Fruit fly (Drosophila melanogaster) whole organism, embryonic: ENCODE data around the gene CG33483.

Experiments used
- Abd-B ChIP-seq: fragments of 200-800 bp; sonication (Bioruptor generic); optimal IDR thresholded peaks from 2 replicates; lab custom pipeline; 2018; ENCODE audit warnings: missing biosample characterization, mild to moderate bottlenecking, missing genetic modification characterization, moderate library complexity
- Atf6 ChIP-seq: fragments of 200-800 bp; sonication (Bioruptor generic); IDR thresholded peaks from 2 replicates; pipeline ENCODE4 v1.3.6; 2022; ENCODE audit warnings: missing biosample characterization, missing genetic modification characterization
- Bteb2 ChIP-seq: fragments of 200-800 bp; sonication (Bioruptor generic); optimal IDR thresholded peaks from 2 replicates; lab custom pipeline; 2016; ENCODE audit warnings: missing biosample characterization, missing genetic modification characterization
- CG10366 ChIP-seq: fragments of 200-800 bp; sonication (Bioruptor generic); IDR thresholded peaks from 2 replicates; pipeline ENCODE4 v1.3.6; 2022; ENCODE audit warnings: missing biosample characterization, missing genetic modification characterization
- CG11085 ChIP-seq: fragments of 200-800 bp; sonication (Bioruptor generic); IDR thresholded peaks from 2 replicates; pipeline ENCODE4 v1.3.6; 2022; ENCODE audit warnings: missing biosample characterization, missing genetic modification characterization
- CG12155 ChIP-seq: fragments of 200-800 bp; sonication (Bioruptor generic); optimal IDR thresholded peaks from 3 replicates; lab custom pipeline; 2016; ENCODE audit warnings: missing biosample characterization, missing genetic modification characterization
- CG1233 ChIP-seq: fragments of 200-800 bp; sonication (Bioruptor generic); optimal IDR thresholded peaks from 4 replicates; lab custom pipeline; 2018; ENCODE audit warnings: missing biosample characterization, mild to moderate bottlenecking, missing genetic modification characterization
- CG13894 ChIP-seq: fragments of 200-800 bp; sonication (Bioruptor generic); optimal IDR thresholded peaks from 3 replicates; lab custom pipeline; 2018; ENCODE audit warnings: missing biosample characterization, mild to moderate bottlenecking, missing genetic modification characterization, moderate library complexity
- CG14965 ChIP-seq: fragments of 200-800 bp; sonication (Bioruptor generic); optimal IDR thresholded peaks from 2 replicates; lab custom pipeline; 2016; ENCODE audit warnings: missing biosample characterization, missing genetic modification characterization, borderline replicate concordance
- CG2678 ChIP-seq: fragments of 200-800 bp; sonication (Bioruptor generic); optimal IDR thresholded peaks from 3 replicates; lab custom pipeline; 2019; ENCODE audit warnings: missing biosample characterization, mild to moderate bottlenecking, missing genetic modification characterization, moderate library complexity
- CG30403 ChIP-seq: fragments of 200-800 bp; sonication (Bioruptor generic); optimal IDR thresholded peaks from 3 replicates; lab custom pipeline; 2016; ENCODE audit warnings: missing biosample characterization, missing genetic modification characterization
- CG30431 ChIP-seq: fragments of 200-800 bp; sonication (Bioruptor generic); optimal IDR thresholded peaks from 2 replicates; lab custom pipeline; 2017; ENCODE audit warnings: missing biosample characterization, missing genetic modification characterization
- CG3726 ChIP-seq: fragments of 200-800 bp; sonication (Bioruptor generic); IDR thresholded peaks from 3 replicates; pipeline ENCODE4, ENCODE4 v1.3.6; 2022; ENCODE audit warnings: missing biosample characterization, missing genetic modification characterization
- CG3995 ChIP-seq: fragments of 200-800 bp; sonication (Bioruptor generic); optimal IDR thresholded peaks from 3 replicates; lab custom pipeline; 2016; ENCODE audit warnings: missing biosample characterization, missing genetic modification characterization
- CG4707 ChIP-seq: fragments of 200-800 bp; sonication (Bioruptor generic); optimal IDR thresholded peaks from 2 replicates; lab custom pipeline; 2018; ENCODE audit warnings: missing biosample characterization, mild to moderate bottlenecking, missing genetic modification characterization, moderate library complexity
- CG6654 ChIP-seq: fragments of 200-800 bp; sonication (Bioruptor generic); optimal IDR thresholded peaks from 2 replicates; lab custom pipeline; 2017; ENCODE audit warnings: missing biosample characterization, mild to moderate bottlenecking, missing genetic modification characterization
- CG6813 ChIP-seq: fragments of 200-800 bp; sonication (Bioruptor generic); optimal IDR thresholded peaks from 2 replicates; lab custom pipeline; 2017; ENCODE audit warnings: missing biosample characterization, missing genetic modification characterization, mild to moderate bottlenecking, moderate library complexity, missing genetic modification reagents
- CG7963 ChIP-seq: fragments of 200-800 bp; sonication (Bioruptor generic); IDR thresholded peaks from 3 replicates; pipeline ENCODE4 v1.3.6; 2022; ENCODE audit warnings: missing biosample characterization, missing genetic modification characterization; ENCODE audit not compliant: partially characterized antibody
- CG9437 ChIP-seq: fragments of 200-800 bp; sonication (Bioruptor generic); optimal IDR thresholded peaks from 2 replicates; lab custom pipeline; 2018; ENCODE audit warnings: missing biosample characterization, mild to moderate bottlenecking, missing genetic modification characterization
- CG9727 ChIP-seq: fragments of 200-800 bp; sonication (Bioruptor generic); optimal IDR thresholded peaks from 3 replicates; lab custom pipeline; 2017; ENCODE audit warnings: missing biosample characterization, mild to moderate bottlenecking, missing genetic modification characterization
- ERR ChIP-seq: fragments of 200-800 bp; sonication (Bioruptor generic); optimal IDR thresholded peaks from 2 replicates; lab custom pipeline; 2016; ENCODE audit warnings: missing biosample characterization, missing genetic modification characterization
- Eip74EF ChIP-seq, 2 experiments: fragments of 200-800 bp in 1 of 2; fragments of >200 bp in 1 of 2; sonication (Bioruptor generic) in 1 of 2; optimal IDR thresholded peaks; 2 replicates each; lab custom pipeline; 2017 to 2019; ENCODE audit warnings: missing biosample characterization in 2 of 2, missing genetic modification characterization in 2 of 2, mild to moderate bottlenecking in 1 of 2, moderate library complexity in 1 of 2
- Elba2 ChIP-seq: fragments of 200-800 bp; sonication (Bioruptor generic); optimal IDR thresholded peaks from 3 replicates; lab custom pipeline; 2016; ENCODE audit warnings: missing biosample characterization, missing genetic modification characterization
- Ets65A ChIP-seq: fragments of 200-800 bp; sonication (Bioruptor generic); peaks from one replicate; lab custom pipeline; 2016; ENCODE audit warnings: missing biosample characterization, missing genetic modification characterization
- Fer1 ChIP-seq: fragments of 200-800 bp; sonication (Bioruptor generic); optimal IDR thresholded peaks from 2 replicates; lab custom pipeline; 2017; ENCODE audit warnings: missing biosample characterization, mild to moderate bottlenecking, missing genetic modification characterization
- GATAe ChIP-seq: fragments of 200-800 bp; sonication (Bioruptor generic); conservative IDR thresholded peaks from 2 replicates; pipeline ENCODE4 v1.3.6; 2022; ENCODE audit warnings: missing biosample characterization, missing genetic modification characterization
- Hr3 ChIP-seq: fragments of 200-800 bp; sonication (Bioruptor generic); optimal IDR thresholded peaks from 3 replicates; lab custom pipeline; 2016; ENCODE audit warnings: missing biosample characterization, missing genetic modification characterization
- Kr ChIP-seq: fragments of 200-800 bp; sonication (Bioruptor generic); optimal IDR thresholded peaks from 2 replicates; lab custom pipeline; 2017; ENCODE audit warnings: missing biosample characterization, mild to moderate bottlenecking, missing genetic modification characterization
- Mrtf ChIP-seq: fragments of 200-800 bp; sonication (Bioruptor generic); IDR thresholded peaks from 3 replicates; pipeline ENCODE4 v1.3.6; 2022; ENCODE audit warnings: missing biosample characterization, missing genetic modification characterization
- Myb ChIP-seq: fragments of 200-800 bp; sonication (Bioruptor generic); optimal IDR thresholded peaks from 2 replicates; lab custom pipeline; 2016; ENCODE audit warnings: missing biosample characterization, missing genetic modification characterization
- Nf-YA ChIP-seq: fragments of 200-800 bp; sonication (Bioruptor generic); IDR thresholded peaks from 2 replicates; pipeline ENCODE4 v1.3.6; 2022; ENCODE audit warnings: missing biosample characterization, missing genetic modification characterization
- Oaz ChIP-seq: fragments of 200-800 bp; sonication (Bioruptor generic); IDR thresholded peaks from 2 replicates; pipeline ENCODE4 v1.3.6; 2022; ENCODE audit warnings: missing biosample characterization, missing genetic modification characterization
- Vsx1 ChIP-seq: fragments of 200-800 bp; sonication (Bioruptor generic); optimal IDR thresholded peaks from 2 replicates; lab custom pipeline; 2017; ENCODE audit warnings: missing biosample characterization, mild to moderate bottlenecking, missing genetic modification characterization, missing genetic modification reagents
- Xbp1 ChIP-seq: fragments of 200-800 bp; sonication (Bioruptor generic); optimal IDR thresholded peaks from 3 replicates; lab custom pipeline; 2016; ENCODE audit warnings: missing biosample characterization, mild to moderate bottlenecking, missing genetic modification characterization
- ab ChIP-seq: fragments of 200-800 bp; sonication (Bioruptor generic); optimal IDR thresholded peaks from 2 replicates; lab custom pipeline; 2016; ENCODE audit warnings: missing biosample characterization, missing genetic modification characterization
- ac ChIP-seq: fragments of 200-800 bp; sonication (Bioruptor generic); optimal IDR thresholded peaks from 3 replicates; lab custom pipeline; 2017; ENCODE audit warnings: missing biosample characterization, mild to moderate bottlenecking, missing genetic modification characterization
- aop ChIP-seq: fragments of 200-800 bp; sonication (Bioruptor generic); IDR thresholded peaks from 2 replicates; pipeline ENCODE4 v1.3.6; 2022; ENCODE audit warnings: missing biosample characterization, missing genetic modification characterization
- ap ChIP-seq: fragments of 200-800 bp; sonication (Bioruptor generic); IDR thresholded peaks from 2 replicates; pipeline ENCODE4 v1.3.6; 2022; ENCODE audit warnings: missing biosample characterization, missing genetic modification characterization
- chinmo ChIP-seq: fragments of 200-800 bp; sonication (Bioruptor generic); IDR thresholded peaks from 4 replicates; pipeline ENCODE4 v1.3.6; 2022; ENCODE audit warnings: missing biosample characterization, missing genetic modification characterization; ENCODE audit not compliant: partially characterized antibody
- ems ChIP-seq: fragments of 200-800 bp; sonication (Bioruptor generic); optimal IDR thresholded peaks from 3 replicates; lab custom pipeline; 2016; ENCODE audit warnings: missing biosample characterization, missing genetic modification characterization
- fd3F ChIP-seq: fragments of 200-800 bp; sonication (Bioruptor generic); optimal IDR thresholded peaks from 2 replicates; lab custom pipeline; 2018; ENCODE audit warnings: missing biosample characterization, mild to moderate bottlenecking, missing genetic modification characterization, moderate library complexity
- gce ChIP-seq: fragments of 200-800 bp; sonication (Bioruptor generic); IDR thresholded peaks from 3 replicates; pipeline ENCODE4 v1.3.6; 2022; ENCODE audit warnings: missing biosample characterization, missing genetic modification characterization
- kni ChIP-seq: fragments of 200-800 bp; sonication (Bioruptor generic); optimal IDR thresholded peaks from 3 replicates; lab custom pipeline; 2017; ENCODE audit warnings: mild to moderate bottlenecking, missing biosample characterization, missing genetic modification reagents, missing genetic modification characterization
- lov ChIP-seq, 2 experiments: fragments of 200-800 bp in 1 of 2; fragments of >200 bp in 1 of 2; sonication (Bioruptor generic) in 1 of 2; IDR thresholded peaks in 1 of 2; optimal IDR thresholded peaks in 1 of 2; 2 replicates in 1 of 2; 3 replicates in 1 of 2; pipeline versions ENCODE4 v1.3.6 to Lab custom; 2017 to 2022; ENCODE audit warnings: missing biosample characterization in 1 of 2, missing genetic modification characterization in 1 of 2
- mirr ChIP-seq: fragments of 200-800 bp; sonication (Bioruptor generic); optimal IDR thresholded peaks from 3 replicates; lab custom pipeline; 2018; ENCODE audit warnings: missing biosample characterization, mild to moderate bottlenecking, missing genetic modification characterization
- nerfin-2 ChIP-seq: fragments of 200-800 bp; sonication (Bioruptor generic); IDR thresholded peaks from 2 replicates; pipeline ENCODE4 v1.3.6; 2022; ENCODE audit warnings: missing biosample characterization, missing genetic modification characterization; ENCODE audit not compliant: partially characterized antibody
- tin ChIP-seq: fragments of 200-800 bp; sonication (Bioruptor generic); optimal IDR thresholded peaks from 3 replicates; lab custom pipeline; 2016; ENCODE audit warnings: missing biosample characterization, missing genetic modification characterization
- trh ChIP-seq: fragments of 200-800 bp; sonication (Bioruptor generic); optimal IDR thresholded peaks from 2 replicates; lab custom pipeline; 2016; ENCODE audit warnings: missing biosample characterization, missing genetic modification characterization
- tup ChIP-seq: fragments of 200-800 bp; sonication (Bioruptor generic); optimal IDR thresholded peaks from 2 replicates; lab custom pipeline; 2016; ENCODE audit warnings: missing biosample characterization, mild to moderate bottlenecking, missing genetic modification characterization, moderate library complexity
- wdn ChIP-seq: fragments of 200-800 bp; sonication (Bioruptor generic); IDR thresholded peaks from 2 replicates; pipeline ENCODE4 v1.3.6; 2022; ENCODE audit warnings: missing biosample characterization, missing genetic modification characterization
- zf30C ChIP-seq: fragments of 200-800 bp; sonication (Bioruptor generic); optimal IDR thresholded peaks from 3 replicates; lab custom pipeline; 2018; ENCODE audit warnings: missing biosample characterization, mild to moderate bottlenecking, missing genetic modification characterization

Gene CG33483

DNA sequence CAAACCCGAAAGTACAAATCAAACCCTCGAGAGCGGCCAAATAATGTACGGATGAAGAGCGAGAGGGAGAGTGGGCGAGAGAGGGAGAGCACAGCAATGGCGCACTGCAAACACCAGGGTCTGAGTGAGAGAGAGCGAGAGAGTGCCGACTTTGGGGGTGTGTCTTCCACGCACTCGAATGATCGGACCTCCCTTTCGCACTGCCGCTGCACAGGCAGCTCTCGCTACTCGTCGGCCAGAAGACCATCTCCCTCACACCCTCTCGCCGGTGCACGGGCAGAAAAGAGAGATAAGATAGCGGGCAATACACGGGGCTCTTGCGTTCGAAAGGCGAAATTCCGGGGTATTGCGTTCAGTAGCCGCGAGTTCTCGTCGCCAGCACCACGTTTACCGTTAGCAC lies 10.4 kb upstream of the CG33483 start, which contains the start of gene Ptx1 (continued):
- TF ChIP-seq CG6813 (GFP tag; lab: Kevin White, UChicago) (no peak), Xbp1 (no peak), CG30431 (no peak), ems (GFP tag; lab: Kevin White, UChicago) (no peak), Mrtf (GFP tag; lab: Robert Waterston, UW) (no peak), aop (GFP tag; lab: Robert Waterston, UW) (0 out of 2 replicates have a peak, but pooled peaks have one; percentile 25), tin (GFP tag; lab: Kevin White, UChicago) (peak; percentile 2), CG10366 (GFP tag; lab: Robert Waterston, UW) (no peak), mirr (GFP tag; lab: Kevin White, UChicago) (no peak), Vsx1 (GFP tag; lab: Kevin White, UChicago) (no peak), wdn (GFP tag; lab: Robert Waterston, UW) (no peak), lov (optimal IDR thresholded peaks at IDR 0.05; lab: Kevin White, UChicago) (no peak), lov (GFP tag; IDR thresholded peaks at IDR 0.05; lab: Robert Waterston, UW) (no peak), GATAe (GFP tag; lab: Robert Waterston, UW) (peak; percentile 96), chinmo (GFP tag; lab: Robert Waterston, UW) (peak; percentile 92), Abd-B (GFP tag; lab: Kevin White, UChicago) (peak; percentile 1), CG3995 (no peak), CG13894 (no peak), Oaz (GFP tag; lab: Robert Waterston, UW) (no peak), fd3F (GFP tag; lab: Kevin White, UChicago) (no peak), ap (no peak), Atf6 (GFP tag; lab: Robert Waterston, UW) (0 out of 2 replicates have a peak, but pooled peaks have one; percentile 30), CG3726 (no peak), ac (GFP tag; lab: Kevin White, UChicago) (no peak), Eip74EF (GFP tag; optimal IDR thresholded peaks at IDR 0.05; lab: Kevin White, UChicago) (no peak), CG14965 (no peak), ERR (GFP tag; lab: Kevin White, UChicago) (no peak), tup (GFP tag; lab: Kevin White, UChicago) (no peak), CG12155 (GFP tag; lab: Kevin White, UChicago) (peak; percentile 100), nerfin-2 (GFP tag; lab: Robert Waterston, UW) (peak; percentile 50; the same call in 1 of the 2 replicates), Elba2 (GFP tag; lab: Kevin White, UChicago) (no peak), CG6654 (GFP tag; lab: Kevin White, UChicago) (no peak), CG11085 (no peak), trh (no peak), CG9727 (no peak), CG2678 (tag; lab: Kevin White, UChicago) (no peak), gce (GFP tag; lab: Robert Waterston, UW) (no peak), Hr3 (no peak), Myb (GFP tag; lab: Kevin White, UChicago) (no peak), kni (peak; percentile 5), CG30403 (GFP tag; lab: Kevin White, UChicago) (no peak), CG9437 (no peak), zf30C (GFP tag; lab: Kevin White, UChicago) (peak; percentile 2), CG4707 (GFP tag; lab: Kevin White, UChicago) (no peak), Ets65A (GFP tag; lab: Kevin White, UChicago) (no peak), ab (GFP tag; lab: Kevin White, UChicago) (no peak), Kr (no peak), Fer1 (GFP tag; lab: Kevin White, UChicago) (peak; percentile 46), Nf-YA (peak; percentile 92), CG1233 (no peak), CG7963 (GFP tag; lab: Robert Waterston, UW) (peak; percentile 27; the same call in 1 of the 3 replicates), Bteb2 (GFP tag; lab: Kevin White, UChicago) (no peak)
